Fruit fly (Drosophila melanogaster) whole organism, prepupa: Measurements from ENCODE around the gene Chd64.

Experiments
- Blimp-1 ChIP-seq: fragments of 200-800 bp; sonication (Bioruptor generic); optimal IDR thresholded peaks from 3 replicates; lab custom pipeline; 2017; ENCODE audit warnings: missing biosample characterization, missing genetic modification characterization, mild to moderate bottlenecking, moderate library complexity, missing genetic modification reagents
- CG10631 ChIP-seq: fragments of 200-800 bp; sonication (Bioruptor generic); optimal IDR thresholded peaks from 2 replicates; lab custom pipeline; 2016; ENCODE audit warnings: missing biosample characterization, missing genetic modification characterization
- CG11294 ChIP-seq: fragments of 200-800 bp; sonication (Bioruptor generic); IDR thresholded peaks from 2 replicates; pipeline ENCODE4 v1.3.6; 2022; ENCODE audit warnings: missing biosample characterization, missing genetic modification characterization
- CG11762 ChIP-seq: fragments of 200-800 bp; sonication (Bioruptor generic); optimal IDR thresholded peaks from 3 replicates; lab custom pipeline; 2016; ENCODE audit warnings: missing biosample characterization, missing genetic modification characterization; ENCODE audit not compliant: insufficient read depth
- CG11902 ChIP-seq: fragments of 200-800 bp; sonication (Bioruptor generic); optimal IDR thresholded peaks from 3 replicates; lab custom pipeline; 2016; ENCODE audit warnings: missing biosample characterization, missing genetic modification characterization
- CG15336 ChIP-seq: fragments of 200-800 bp; sonication (Bioruptor generic); IDR thresholded peaks from 2 replicates; pipeline ENCODE4 v1.3.6; 2022; ENCODE audit warnings: missing biosample characterization, missing genetic modification characterization
- CG16779 ChIP-seq: fragments of 200-800 bp; sonication (Bioruptor generic); optimal IDR thresholded peaks from 3 replicates; lab custom pipeline; 2017; ENCODE audit warnings: missing biosample characterization, mild to moderate bottlenecking, missing genetic modification characterization
- CG3032 ChIP-seq: fragments of 200-800 bp; optimal IDR thresholded peaks from 2 replicates; lab custom pipeline; 2019; ENCODE audit warnings: missing biosample characterization, mild to moderate bottlenecking, missing genetic modification characterization, moderate library complexity
- CG31627 ChIP-seq: fragments of 200-800 bp; sonication (Bioruptor generic); optimal IDR thresholded peaks from 3 replicates; lab custom pipeline; 2016; ENCODE audit warnings: missing biosample characterization, missing genetic modification characterization
- CG32006 ChIP-seq: fragments of 200-800 bp; sonication (Bioruptor generic); optimal IDR thresholded peaks from 3 replicates; lab custom pipeline; 2017; ENCODE audit warnings: missing biosample characterization, mild to moderate bottlenecking, missing genetic modification characterization
- CG34406 ChIP-seq: fragments of 200-800 bp; sonication (Bioruptor generic); optimal IDR thresholded peaks from 3 replicates; lab custom pipeline; 2016; ENCODE audit warnings: missing biosample characterization, missing genetic modification characterization
- CG3919 ChIP-seq: fragments of 200-800 bp; sonication (Bioruptor generic); optimal IDR thresholded peaks from 3 replicates; lab custom pipeline; 2016; ENCODE audit warnings: missing biosample characterization, missing genetic modification characterization
- CG4318 ChIP-seq: fragments of 200-800 bp; sonication (Bioruptor generic); optimal IDR thresholded peaks from 3 replicates; lab custom pipeline; 2017; ENCODE audit warnings: missing biosample characterization, mild to moderate bottlenecking, missing genetic modification characterization
- CG6163 ChIP-seq: fragments of 200-800 bp; sonication (Bioruptor generic); IDR thresholded peaks from 3 replicates; pipeline ENCODE4 v1.3.6; 2022; ENCODE audit warnings: missing biosample characterization, missing genetic modification characterization
- CG6276 ChIP-seq: fragments of 200-800 bp; sonication (Bioruptor generic); optimal IDR thresholded peaks from 2 replicates; lab custom pipeline; 2017; ENCODE audit warnings: missing biosample characterization, mild to moderate bottlenecking, missing genetic modification characterization
- CG6808 ChIP-seq: fragments of 200-800 bp; sonication (Bioruptor generic); optimal IDR thresholded peaks from 3 replicates; lab custom pipeline; 2017; ENCODE audit warnings: missing biosample characterization, missing genetic modification characterization, mild to moderate bottlenecking, moderate library complexity, missing genetic modification reagents
- CG6854 ChIP-seq: fragments of 200-800 bp; sonication (Bioruptor generic); optimal IDR thresholded peaks from 2 replicates; lab custom pipeline; 2017; ENCODE audit warnings: missing biosample characterization, mild to moderate bottlenecking, missing genetic modification characterization
- CG7368 ChIP-seq: fragments of 200-800 bp; sonication (Bioruptor generic); optimal IDR thresholded peaks from 3 replicates; lab custom pipeline; 2016; ENCODE audit warnings: missing biosample characterization, missing genetic modification characterization
- CG8119 ChIP-seq: fragments of 200-800 bp; sonication (Bioruptor generic); IDR thresholded peaks from 3 replicates; pipeline ENCODE4 v1.3.6; 2022; ENCODE audit warnings: missing biosample characterization, missing genetic modification characterization
- CG8319 ChIP-seq: fragments of 200-800 bp; sonication (Bioruptor generic); optimal IDR thresholded peaks from 3 replicates; lab custom pipeline; 2016; ENCODE audit warnings: missing biosample characterization, missing genetic modification characterization
- CG8632 ChIP-seq: fragments of 200-800 bp; sonication (Bioruptor generic); optimal IDR thresholded peaks from 3 replicates; lab custom pipeline; 2016; ENCODE audit warnings: missing biosample characterization, missing genetic modification characterization
- CG9139 ChIP-seq: fragments of 200-800 bp; sonication (Bioruptor generic); optimal IDR thresholded peaks from 3 replicates; lab custom pipeline; 2017; ENCODE audit warnings: missing biosample characterization, mild to moderate bottlenecking, missing genetic modification characterization
- Eip75B ChIP-seq: fragments of 200-800 bp; sonication (Bioruptor generic); optimal IDR thresholded peaks from 3 replicates; lab custom pipeline; 2016; ENCODE audit warnings: missing biosample characterization, missing genetic modification characterization
- Eip78C ChIP-seq: fragments of 200-800 bp; sonication (Bioruptor generic); peaks from one replicate; lab custom pipeline; 2016; ENCODE audit warnings: missing biosample characterization, missing genetic modification characterization
- Eip93F ChIP-seq: fragments of 200-800 bp; sonication (Bioruptor generic); optimal IDR thresholded peaks from 2 replicates; lab custom pipeline; 2016; ENCODE audit warnings: missing biosample characterization, mild to moderate bottlenecking, missing genetic modification characterization
- Ets21C ChIP-seq: fragments of 200-800 bp; sonication (Bioruptor generic); optimal IDR thresholded peaks from 3 replicates; lab custom pipeline; 2016; ENCODE audit warnings: missing biosample characterization, missing genetic modification characterization
- Ets96B ChIP-seq: fragments of 200-800 bp; optimal IDR thresholded peaks from 2 replicates; lab custom pipeline; 2019; ENCODE audit warnings: missing biosample characterization, mild to moderate bottlenecking, missing genetic modification characterization, moderate library complexity
- Gug ChIP-seq: fragments of 200-800 bp; sonication (Bioruptor generic); IDR thresholded peaks from 2 replicates; pipeline ENCODE4 v1.3.6; 2022; ENCODE audit warnings: missing biosample characterization, missing genetic modification characterization
- Hr39 ChIP-seq: fragments of 200-800 bp; sonication (Bioruptor generic); optimal IDR thresholded peaks from 2 replicates; lab custom pipeline; 2016; ENCODE audit warnings: missing biosample characterization, missing genetic modification characterization
- Hr4 ChIP-seq: fragments of 200-800 bp; sonication (Bioruptor generic); optimal IDR thresholded peaks from 3 replicates; lab custom pipeline; 2016; ENCODE audit warnings: missing biosample characterization, missing genetic modification characterization
- Lpt ChIP-seq: fragments of 200-800 bp; sonication (Bioruptor generic); optimal IDR thresholded peaks from 3 replicates; lab custom pipeline; 2016; ENCODE audit warnings: missing biosample characterization, missing genetic modification characterization
- Met ChIP-seq: fragments of 200-800 bp; sonication (Bioruptor generic); optimal IDR thresholded peaks from 3 replicates; lab custom pipeline; 2016; ENCODE audit warnings: missing biosample characterization, missing genetic modification characterization
- OdsH ChIP-seq: fragments of 200-800 bp; sonication (Bioruptor generic); optimal IDR thresholded peaks from 3 replicates; lab custom pipeline; 2016; ENCODE audit warnings: missing biosample characterization, missing genetic modification characterization
- Smox ChIP-seq: fragments of 200-800 bp; sonication (Bioruptor generic); optimal IDR thresholded peaks from 3 replicates; lab custom pipeline; 2016; ENCODE audit warnings: missing biosample characterization, missing genetic modification characterization
- Sox102F ChIP-seq: fragments of 200-800 bp; sonication (Bioruptor generic); optimal IDR thresholded peaks from 2 replicates; lab custom pipeline; 2016; ENCODE audit warnings: missing biosample characterization, mild to moderate bottlenecking, missing genetic modification characterization
- Sox14 ChIP-seq: fragments of 200-800 bp; sonication (Bioruptor generic); optimal IDR thresholded peaks from 3 replicates; lab custom pipeline; 2016; ENCODE audit warnings: missing biosample characterization, missing genetic modification characterization
- Sox15 ChIP-seq: fragments of 200-800 bp; sonication (Bioruptor generic); optimal IDR thresholded peaks from 3 replicates; lab custom pipeline; 2016; ENCODE audit warnings: missing biosample characterization, missing genetic modification characterization
- achi ChIP-seq: fragments of 200-800 bp; sonication (Bioruptor generic); optimal IDR thresholded peaks from 3 replicates; lab custom pipeline; 2016; ENCODE audit warnings: missing biosample characterization, missing genetic modification characterization
- cyc ChIP-seq: fragments of 200-800 bp; sonication (Bioruptor generic); optimal IDR thresholded peaks from 3 replicates; lab custom pipeline; 2016; ENCODE audit warnings: missing biosample characterization, missing genetic modification characterization
- dac ChIP-seq: fragments of 200-800 bp; sonication (Bioruptor generic); optimal IDR thresholded peaks from 2 replicates; lab custom pipeline; 2017; ENCODE audit warnings: missing biosample characterization, mild to moderate bottlenecking, missing genetic modification characterization
- dsx ChIP-seq: fragments of 200-800 bp; optimal IDR thresholded peaks from 3 replicates; lab custom pipeline; 2019; ENCODE audit warnings: missing biosample characterization, mild to moderate bottlenecking, missing genetic modification characterization, moderate library complexity; ENCODE audit not compliant: poor library complexity, severe bottlenecking
- eg ChIP-seq: fragments of 200-800 bp; sonication (Bioruptor generic); IDR thresholded peaks from 3 replicates; pipeline ENCODE4 v1.3.6; 2022; ENCODE audit warnings: missing biosample characterization, missing genetic modification characterization
- esn ChIP-seq: fragments of 200-800 bp; sonication (Bioruptor generic); optimal IDR thresholded peaks from 2 replicates; lab custom pipeline; 2016; ENCODE audit warnings: missing biosample characterization, mild to moderate bottlenecking, missing genetic modification characterization, moderate library complexity
- fd85E ChIP-seq: fragments of 200-800 bp; sonication (Bioruptor generic); optimal IDR thresholded peaks from 3 replicates; lab custom pipeline; 2016; ENCODE audit warnings: missing biosample characterization, missing genetic modification characterization
- fkh ChIP-seq: fragments of 200-800 bp; sonication (Bioruptor generic); optimal IDR thresholded peaks from 3 replicates; lab custom pipeline; 2017; ENCODE audit warnings: missing biosample characterization, mild to moderate bottlenecking, missing genetic modification characterization, moderate library complexity
- lz ChIP-seq: fragments of 200-800 bp; sonication (Bioruptor generic); optimal IDR thresholded peaks from 3 replicates; lab custom pipeline; 2016; ENCODE audit warnings: missing biosample characterization, missing genetic modification characterization
- net ChIP-seq: fragments of 200-800 bp; sonication (Bioruptor generic); optimal IDR thresholded peaks from 3 replicates; lab custom pipeline; 2016; ENCODE audit warnings: missing biosample characterization, missing genetic modification characterization
- pdm3 ChIP-seq: fragments of 200-800 bp; sonication (Bioruptor generic); optimal IDR thresholded peaks from 3 replicates; lab custom pipeline; 2016; ENCODE audit warnings: missing biosample characterization, missing genetic modification characterization
- salr ChIP-seq, 2 experiments: fragments of 200-800 bp; sonication (Bioruptor generic); optimal IDR thresholded peaks; 3 replicates each; lab custom pipeline; 2016 to 2018; ENCODE audit warnings: missing biosample characterization in 2 of 2, missing genetic modification characterization in 2 of 2, mild to moderate bottlenecking in 1 of 2
- spab ChIP-seq: fragments of 200-800 bp; sonication (Bioruptor generic); optimal IDR thresholded peaks from 2 replicates; lab custom pipeline; 2017; ENCODE audit warnings: missing biosample characterization, mild to moderate bottlenecking, missing genetic modification characterization, missing genetic modification reagents
- svp ChIP-seq: fragments of 200-800 bp; sonication (Bioruptor generic); peaks from one replicate; lab custom pipeline; 2016; ENCODE audit warnings: missing biosample characterization, missing genetic modification characterization
- topi ChIP-seq: fragments of 200-800 bp; sonication (Bioruptor generic); optimal IDR thresholded peaks from 3 replicates; lab custom pipeline; 2016; ENCODE audit warnings: missing biosample characterization, missing genetic modification characterization
- vri ChIP-seq: fragments of 200-800 bp; sonication (Bioruptor generic); optimal IDR thresholded peaks from 3 replicates; lab custom pipeline; 2016; ENCODE audit warnings: missing biosample characterization, mild to moderate bottlenecking, missing genetic modification characterization

Gene Chd64

dm6 chr3L:4070996-4071379, 51.2 kb downstream of the Chd64 start:
- TF ChIP-seq CG11762 (GFP tag; lab: Kevin White, UChicago) (peak; percentile 85), Hr39 (GFP tag; lab: Kevin White, UChicago) (peak; percentile 85), Eip78C (GFP tag; lab: Kevin White, UChicago) (peak; percentile 95), Sox102F (peak; percentile 72), CG8319 (GFP tag; lab: Kevin White, UChicago) (peak; percentile 40), CG34406 (GFP tag; lab: Kevin White, UChicago) (peak; percentile 57), cyc (GFP tag; lab: Kevin White, UChicago) (peak; percentile 86), pdm3 (GFP tag; lab: Kevin White, UChicago) (peak; percentile 79), CG7368 (peak; percentile 83), CG8119 (GFP tag; lab: Robert Waterston, UW) (peak; percentile 83), svp (GFP tag; lab: Kevin White, UChicago) (no peak), topi (GFP tag; lab: Kevin White, UChicago) (peak; percentile 83), CG3919 (GFP tag; lab: Kevin White, UChicago) (peak; percentile 88), CG15336 (peak; percentile 90), Lpt (peak; percentile 56), CG9139 (GFP tag; lab: Kevin White, UChicago) (peak; percentile 68), CG16779 (no peak), CG4318 (GFP tag; lab: Kevin White, UChicago) (peak; percentile 78), CG11294 (GFP tag; lab: Robert Waterston, UW) (peak; percentile 92), salr (GFP tag; optimal IDR thresholded peaks at IDR 0.05; lab: Kevin White, UChicago) (peak; percentile 52 to 93), CG32006 (GFP tag; lab: Kevin White, UChicago) (peak; percentile 44), achi (peak; percentile 76), fd85E (GFP tag; lab: Kevin White, UChicago) (peak; percentile 54), Gug (peak; percentile 94), CG31627 (GFP tag; lab: Kevin White, UChicago) (peak; percentile 76), dac (peak; percentile 40), CG6276 (GFP tag; lab: Kevin White, UChicago) (no peak), Eip93F (GFP tag; lab: Kevin White, UChicago) (no peak), dsx (peak; percentile 75), Sox15 (GFP tag; lab: Kevin White, UChicago) (peak; percentile 51), CG6854 (no peak), net (no peak), CG3032 (tag; lab: Kevin White, UChicago) (peak; percentile 91), eg (GFP tag; lab: Robert Waterston, UW) (peak; percentile 95), fkh (no peak), OdsH (peak; percentile 83), Hr4 (GFP tag; lab: Kevin White, UChicago) (peak; percentile 84), Ets96B (tag; lab: Kevin White, UChicago) (peak; percentile 94), CG6163 (GFP tag; lab: Robert Waterston, UW) (peak; percentile 97), CG6808 (GFP tag; lab: Kevin White, UChicago) (peak; percentile 37), Smox (peak; percentile 55), Eip75B (GFP tag; lab: Kevin White, UChicago) (no peak), Met (GFP tag; lab: Kevin White, UChicago) (peak; percentile 65), vri (GFP tag; lab: Kevin White, UChicago) (no peak), CG10631 (GFP tag; lab: Kevin White, UChicago) (peak; percentile 86), lz (GFP tag; lab: Kevin White, UChicago) (peak; percentile 38), Sox14 (GFP tag; lab: Kevin White, UChicago) (peak; percentile 84), CG11902 (GFP tag; lab: Kevin White, UChicago) (peak; percentile 70), spab (GFP tag; lab: Kevin White, UChicago) (peak; percentile 66), CG8632 (GFP tag; lab: Kevin White, UChicago) (peak; percentile 53), Ets21C (GFP tag; lab: Kevin White, UChicago) (peak; percentile 52), Blimp-1 (no peak), esn (GFP tag; lab: Kevin White, UChicago) (no peak)
